Worm (Caenorhabditis elegans) whole organism, midembryonic: ENCODE data around the gene ZK1058.3.

Experiments used
- T22C8.4 ChIP-seq: fragments of 200-800 bp; sonication (Bioruptor generic); IDR thresholded peaks from 2 replicates; pipeline ENCODE4 v1.3.6; 2022; ENCODE audit warnings: missing genetic modification characterization, missing compliant biosample characterization
- cog-1 ChIP-seq: sonication (generic microtip); optimal IDR thresholded peaks from 2 replicates; lab custom pipeline; 2016; ENCODE audit warnings: missing genetic modification characterization, missing compliant biosample characterization
- flt-1 ChIP-seq: fragments of 200-800 bp; sonication (Bioruptor generic); IDR thresholded peaks from 2 replicates; pipeline ENCODE4 v1.3.6; 2022; ENCODE audit warnings: missing genetic modification characterization, missing compliant biosample characterization
- klf-2 ChIP-seq: fragments of 200-800 bp; sonication (Bioruptor generic); conservative IDR thresholded peaks from 2 replicates; pipeline ENCODE4 v1.3.6; 2022; ENCODE audit warnings: missing genetic modification reagents, missing genetic modification characterization, missing compliant biosample characterization
- med-1 ChIP-seq: sonication (generic microtip); optimal IDR thresholded peaks from 2 replicates; lab custom pipeline; 2017; ENCODE audit warnings: missing genetic modification characterization, mild to moderate bottlenecking, missing compliant biosample characterization, antibody characterized with exemption, missing genetic modification reagents; ENCODE audit not compliant: insufficient read depth
- ref-1 ChIP-seq: fragments of 200-800 bp; sonication (Bioruptor generic); conservative IDR thresholded peaks from 2 replicates; pipeline ENCODE4 v1.3.6; 2022; ENCODE audit warnings: missing genetic modification reagents, missing genetic modification characterization, missing compliant biosample characterization
- tab-1 ChIP-seq: fragments of 200-800 bp; sonication (Bioruptor generic); IDR thresholded peaks from 2 replicates; pipeline ENCODE4 v1.3.6; 2022; ENCODE audit warnings: missing genetic modification characterization, missing compliant biosample characterization
- ztf-23 ChIP-seq: fragments of 200-800 bp; sonication (Bioruptor generic); IDR thresholded peaks from 2 replicates; pipeline ENCODE4 v1.3.6; 2022; ENCODE audit warnings: missing genetic modification reagents, missing genetic modification characterization, missing compliant biosample characterization
- ztf-29 ChIP-seq: fragments of 200-800 bp; sonication (Bioruptor generic); IDR thresholded peaks from 2 replicates; pipeline ENCODE4 v1.3.6; 2022; ENCODE audit warnings: missing genetic modification reagents, missing genetic modification characterization, missing compliant biosample characterization

ZK1058.3 gene

ce11 chrIII:3969133-3969532 lies 50.5 kb downstream of the ZK1058.3 start:
- no peak for TF ChIP-seq ztf-29
- no peak for TF ChIP-seq flt-1 (GFP tag; lab: Robert Waterston, UW)
- no peak for TF ChIP-seq T22C8.4 (GFP tag; lab: Robert Waterston, UW)
- no peak for TF ChIP-seq ref-1 (GFP tag; lab: Robert Waterston, UW)
- no peak for TF ChIP-seq tab-1 (GFP tag; lab: Robert Waterston, UW)
- no peak for TF ChIP-seq ztf-23 (GFP tag; lab: Robert Waterston, UW)
- TF ChIP-seq med-1: no peak
- no peak for TF ChIP-seq klf-2 (GFP tag; lab: Robert Waterston, UW)
- no peak for TF ChIP-seq cog-1 (tag; lab: Kevin White, UChicago)
